Worm (Caenorhabditis elegans) whole organism, L4 larva: ENCODE measurements around the gene ttr-51.

Source experiments
- dpl-1 ChIP-seq: fragments of 150-350 bp; optimal IDR thresholded peaks from 2 replicates; lab custom pipeline; 2014; ENCODE audit warnings: missing biosample characterization, missing genetic modification reagents, missing genetic modification characterization
- mdl-1 ChIP-seq, 2 experiments: fragments of 150-350 bp in 1 of 2; sonication (generic microtip) in 1 of 2; optimal IDR thresholded peaks; 2 replicates each; lab custom pipeline; 2014 to 2017; ENCODE audit warnings: missing biosample characterization in 2 of 2, missing genetic modification characterization in 2 of 2
- nhr-11 ChIP-seq: fragments of 150-350 bp; optimal IDR thresholded peaks from 2 replicates; lab custom pipeline; 2014; ENCODE audit warnings: missing biosample characterization, missing genetic modification characterization
- nhr-237 ChIP-seq: sonication (generic microtip); optimal IDR thresholded peaks from 2 replicates; lab custom pipeline; 2017; ENCODE audit warnings: missing biosample characterization, missing genetic modification characterization
- nhr-41 ChIP-seq: fragments of 200-800 bp; sonication (Bioruptor generic); IDR thresholded peaks from 2 replicates; pipeline ENCODE4 v1.3.6; 2022; ENCODE audit warnings: missing genetic modification reagents, missing genetic modification characterization, missing compliant biosample characterization
- sdz-12 ChIP-seq: fragments of 200-800 bp; sonication (Bioruptor generic); optimal IDR thresholded peaks from 2 replicates; lab custom pipeline; 2018; ENCODE audit warnings: mild to moderate bottlenecking, missing genetic modification characterization, missing compliant biosample characterization
- zip-11 ChIP-seq: fragments of 200-800 bp; sonication (Bioruptor generic); IDR thresholded peaks from 2 replicates; pipeline ENCODE4 v1.3.6; 2022; ENCODE audit warnings: missing genetic modification characterization, missing compliant biosample characterization

ttr-51 gene

ce11 chrIV:13204037-13204436 is 48.1 kb downstream of the ttr-51 start, which contains the start of gene ced-3:
ced-3 (minus strand) TSS chrIV:13204137.
- TF ChIP-seq nhr-11 (tag; lab: Kevin White, UChicago), result no peak
- TF ChIP-seq nhr-41 (GFP tag; lab: Robert Waterston, UW), result no peak
- no peak for TF ChIP-seq mdl-1 (tag; optimal IDR thresholded peaks at IDR 0.05; lab: Kevin White, UChicago)
- no peak for TF ChIP-seq sdz-12 (GFP tag; lab: Kevin White, UChicago)
- TF ChIP-seq dpl-1 (GFP tag; lab: Kevin White, UChicago), result no peak
- no peak for TF ChIP-seq zip-11 (GFP tag; lab: Robert Waterston, UW)
- no peak for TF ChIP-seq nhr-237 (tag; lab: Kevin White, UChicago)
